Worm (Caenorhabditis elegans) whole organism, L4 larva: Measurements from ENCODE around the gene fipr-25.

ENCODE experiments used
- R02D3.7 ChIP-seq: fragments of 150-350 bp; sonication (generic microtip); optimal IDR thresholded peaks from 3 replicates; lab custom pipeline; 2014; ENCODE audit warnings: missing biosample characterization, missing genetic modification characterization
- ama-1 ChIP-seq: fragments of 150-350 bp; optimal IDR thresholded peaks from 2 replicates; lab custom pipeline; 2014; ENCODE audit warnings: inconsistent platforms, mixed read lengths
- dpl-1 ChIP-seq: fragments of 150-350 bp; optimal IDR thresholded peaks from 2 replicates; lab custom pipeline; 2014; ENCODE audit warnings: missing biosample characterization, missing genetic modification reagents, missing genetic modification characterization
- fkh-10 ChIP-seq: fragments of 150-350 bp; optimal IDR thresholded peaks from 2 replicates; lab custom pipeline; 2014; ENCODE audit warnings: missing biosample characterization, missing genetic modification reagents, missing genetic modification characterization
- hmg-1.1 ChIP-seq: fragments of 200-800 bp; sonication (Bioruptor generic); IDR thresholded peaks from 2 replicates; pipeline ENCODE4 v1.3.6; 2022; ENCODE audit warnings: missing genetic modification reagents, missing genetic modification characterization, missing compliant biosample characterization
- jun-1 ChIP-seq: fragments of 150-350 bp; optimal IDR thresholded peaks from 2 replicates; lab custom pipeline; 2014; ENCODE audit warnings: missing biosample characterization, missing genetic modification reagents, missing genetic modification characterization
- lin-39 ChIP-seq: fragments of 150-350 bp; optimal IDR thresholded peaks from 2 replicates; lab custom pipeline; 2014; ENCODE audit warnings: missing biosample characterization, missing genetic modification reagents, missing genetic modification characterization
- lsy-2 ChIP-seq, 2 experiments: fragments of 150-350 bp in 1 of 2; sonication (generic microtip) in 1 of 2; optimal IDR thresholded peaks; 2 replicates each; lab custom pipeline; 2014 to 2017; ENCODE audit warnings: missing biosample characterization in 2 of 2, missing genetic modification characterization in 2 of 2
- mxl-3 ChIP-seq: fragments of 200-800 bp; sonication (Bioruptor generic); optimal IDR thresholded peaks from 2 replicates; lab custom pipeline; 2018; ENCODE audit warnings: mild to moderate bottlenecking, missing genetic modification characterization, missing compliant biosample characterization
- nhr-11 ChIP-seq: fragments of 150-350 bp; optimal IDR thresholded peaks from 2 replicates; lab custom pipeline; 2014; ENCODE audit warnings: missing biosample characterization, missing genetic modification characterization
- nhr-6 ChIP-seq: fragments of 150-350 bp; optimal IDR thresholded peaks from 2 replicates; lab custom pipeline; 2014; ENCODE audit warnings: missing biosample characterization, missing genetic modification characterization
- pqm-1 ChIP-seq: sonication (generic microtip); optimal IDR thresholded peaks from 2 replicates; lab custom pipeline; 2017; ENCODE audit warnings: missing biosample characterization, missing genetic modification characterization
- unc-39 ChIP-seq: sonication (generic microtip); optimal IDR thresholded peaks from 2 replicates; lab custom pipeline; 2017; ENCODE audit warnings: missing biosample characterization, missing genetic modification characterization
- ztf-11 ChIP-seq: fragments of 150-350 bp; optimal IDR thresholded peaks from 2 replicates; lab custom pipeline; 2014; ENCODE audit warnings: missing biosample characterization, missing genetic modification characterization

ce11 chrV:1955246-1955645 lies 2.0 kb upstream of the fipr-25 start:
- no peak for TF ChIP-seq unc-39 (tag; lab: Kevin White, UChicago)
- TF ChIP-seq mxl-3 (GFP tag; lab: Kevin White, UChicago), result no peak
- no peak for TF ChIP-seq lsy-2 (tag; optimal IDR thresholded peaks at IDR 0.05; lab: Kevin White, UChicago)
- no peak for TF ChIP-seq ama-1 (lab: Kevin White, UChicago)
- no peak for TF ChIP-seq lin-39 (tag; lab: Kevin White, UChicago)
- no peak for TF ChIP-seq nhr-6 (tag; lab: Kevin White, UChicago)
- TF ChIP-seq ztf-11 (tag; lab: Kevin White, UChicago), result no peak
- TF ChIP-seq jun-1 (tag; lab: Kevin White, UChicago), result no peak
- TF ChIP-seq nhr-11 (tag; lab: Kevin White, UChicago), result no peak
- no peak for TF ChIP-seq dpl-1
- no peak for TF ChIP-seq fkh-10 (GFP tag; lab: Kevin White, UChicago)
- no peak for TF ChIP-seq R02D3.7 (tag; lab: Kevin White, UChicago)
- no peak for TF ChIP-seq hmg-1.1 (GFP tag; lab: Robert Waterston, UW)
- TF ChIP-seq pqm-1 (tag; lab: Kevin White, UChicago), result no peak
